Worm (Caenorhabditis elegans) whole organism, L1 larva: ENCODE measurements around the gene F49F1.7.
A peak's percentile ranks its signal among the peaks of the same experiment; 100 is the strongest.

ENCODE experiments used
- C04F5.9 ChIP-seq: sonication (generic microtip); optimal IDR thresholded peaks from 2 replicates; lab custom pipeline; 2016; ENCODE audit warnings: missing genetic modification characterization, missing compliant biosample characterization
- C16A3.4 ChIP-seq: fragments of 150-350 bp; optimal IDR thresholded peaks from 2 replicates; lab custom pipeline; 2014; ENCODE audit warnings: missing biosample characterization, missing genetic modification characterization
- C34B4.2 ChIP-seq: sonication (generic microtip); optimal IDR thresholded peaks from 2 replicates; lab custom pipeline; 2017; ENCODE audit warnings: mild to moderate bottlenecking, missing genetic modification characterization, missing compliant biosample characterization
- Y116A8C.19 ChIP-seq: sonication (generic microtip); optimal IDR thresholded peaks from 2 replicates; lab custom pipeline; 2016; ENCODE audit warnings: missing compliant biosample characterization, missing genetic modification characterization, borderline replicate concordance
- aha-1 ChIP-seq: fragments of 150-350 bp; optimal IDR thresholded peaks from 2 replicates; lab custom pipeline; 2014; ENCODE audit warnings: missing biosample characterization, missing genetic modification characterization
- alr-1 ChIP-seq: fragments of 200-800 bp; sonication (Bioruptor generic); optimal IDR thresholded peaks from 2 replicates; lab custom pipeline; 2018; ENCODE audit warnings: borderline replicate concordance, mild to moderate bottlenecking, missing genetic modification characterization, missing compliant biosample characterization
- ceh-8 ChIP-seq: fragments of 200-800 bp; sonication (Bioruptor generic); optimal IDR thresholded peaks from 2 replicates; lab custom pipeline; 2018; ENCODE audit warnings: mild to moderate bottlenecking, missing genetic modification characterization, moderate library complexity, missing compliant biosample characterization
- ceh-82 ChIP-seq, 3 experiments: fragments of 150-350 bp in 1 of 3; sonication (generic microtip) in 2 of 3; optimal IDR thresholded peaks; 2 replicates each; lab custom pipeline; 2014 to 2017; ENCODE audit warnings: missing biosample characterization in 3 of 3, missing genetic modification characterization in 3 of 3
- ceh-90 ChIP-seq: sonication (generic microtip); optimal IDR thresholded peaks from 2 replicates; lab custom pipeline; 2016; ENCODE audit warnings: missing genetic modification characterization, missing compliant biosample characterization
- dpl-1 ChIP-seq, 3 experiments: fragments of 150-350 bp in 2 of 3; sonication (generic microtip) in 1 of 3; optimal IDR thresholded peaks; 2 replicates each; lab custom pipeline; 2014 to 2017; ENCODE audit warnings: missing biosample characterization in 3 of 3, missing genetic modification characterization in 3 of 3, missing genetic modification reagents in 3 of 3
- dsc-1 ChIP-seq: sonication (generic microtip); optimal IDR thresholded peaks from 2 replicates; lab custom pipeline; 2016; ENCODE audit warnings: mild to moderate bottlenecking, missing genetic modification characterization, missing compliant biosample characterization
- efl-1 ChIP-seq, 4 experiments: fragments of 150-350 bp; optimal IDR thresholded peaks in 3 of 4; peaks in 1 of 4; 1 replicate in 1 of 4; 2 replicates in 3 of 4; lab custom pipeline; 2014; ENCODE audit warnings: missing biosample characterization in 2 of 4, missing genetic modification characterization in 2 of 4, missing genetic modification reagents in 2 of 4
- egl-13 ChIP-seq: sonication (generic microtip); optimal IDR thresholded peaks from 2 replicates; lab custom pipeline; 2016; ENCODE audit warnings: missing genotype, missing genetic modification reagents, missing genetic modification characterization, missing compliant biosample characterization
- egl-27 ChIP-seq, 2 experiments: fragments of 150-350 bp in 1 of 2; sonication (generic microtip); optimal IDR thresholded peaks; 3 replicates each; lab custom pipeline; 2017 to 2018; ENCODE audit warnings: missing biosample characterization in 2 of 2, missing genetic modification characterization in 2 of 2, missing genetic modification reagents in 2 of 2
- ets-5 ChIP-seq: fragments of 200-800 bp; sonication (Bioruptor generic); IDR thresholded peaks from 2 replicates; pipeline ENCODE4 v1.3.6; 2022; ENCODE audit warnings: missing genetic modification characterization, missing compliant biosample characterization
- fkh-4 ChIP-seq: sonication (generic microtip); optimal IDR thresholded peaks from 2 replicates; lab custom pipeline; 2016; ENCODE audit warnings: missing compliant biosample characterization, missing genetic modification characterization, borderline replicate concordance
- fkh-8 ChIP-seq: sonication (generic microtip); optimal IDR thresholded peaks from 2 replicates; lab custom pipeline; 2016; ENCODE audit warnings: mild to moderate bottlenecking, missing genetic modification characterization, missing compliant biosample characterization
- grh-1 ChIP-seq: fragments of 200-800 bp; sonication (Bioruptor generic); IDR thresholded peaks from 2 replicates; pipeline ENCODE4 v1.3.6; 2022; ENCODE audit warnings: missing genetic modification reagents, missing genetic modification characterization, missing compliant biosample characterization
- hlh-17 ChIP-seq: fragments of 200-800 bp; sonication (Bioruptor generic); optimal IDR thresholded peaks from 2 replicates; lab custom pipeline; 2018; ENCODE audit warnings: missing genetic modification characterization, mild to moderate bottlenecking, missing compliant biosample characterization, moderate library complexity, borderline replicate concordance
- hpl-2 ChIP-seq: fragments of 150-350 bp; optimal IDR thresholded peaks from 2 replicates; lab custom pipeline; 2014; ENCODE audit warnings: missing biosample characterization, missing genetic modification reagents, missing genetic modification characterization
- isw-1 ChIP-seq: fragments of 200-800 bp; sonication (Bioruptor generic); IDR thresholded peaks from 2 replicates; pipeline ENCODE4 v1.3.6; 2022; ENCODE audit warnings: missing genetic modification characterization, missing compliant biosample characterization
- jun-1 ChIP-seq: fragments of 150-350 bp; optimal IDR thresholded peaks from 2 replicates; lab custom pipeline; 2014; ENCODE audit warnings: missing biosample characterization, missing genetic modification reagents, missing genetic modification characterization
- lin-13 ChIP-seq: fragments of 150-350 bp; optimal IDR thresholded peaks from 2 replicates; lab custom pipeline; 2014; ENCODE audit warnings: missing biosample characterization, missing genetic modification reagents, missing genetic modification characterization
- lin-14 ChIP-seq: fragments of 200-800 bp; sonication (Bioruptor generic); optimal IDR thresholded peaks from 2 replicates; lab custom pipeline; 2018; ENCODE audit warnings: mild to moderate bottlenecking, missing genetic modification characterization, moderate library complexity, missing compliant biosample characterization
- lir-3 ChIP-seq: sonication (generic microtip); optimal IDR thresholded peaks from 2 replicates; lab custom pipeline; 2016; ENCODE audit warnings: mild to moderate bottlenecking, missing genetic modification characterization, moderate library complexity, missing compliant biosample characterization; ENCODE audit not compliant: poor library complexity
- lsy-2 ChIP-seq, 2 experiments: fragments of 150-350 bp; optimal IDR thresholded peaks; 2 replicates each; lab custom pipeline; 2014; ENCODE audit warnings: missing biosample characterization in 2 of 2, missing genetic modification characterization in 2 of 2
- mdl-1 ChIP-seq, 2 experiments: fragments of 150-350 bp; optimal IDR thresholded peaks; 2 replicates each; lab custom pipeline; 2014 to 2017; ENCODE audit warnings: missing biosample characterization in 2 of 2, missing genetic modification characterization in 2 of 2, inconsistent platforms in 1 of 2
- mep-1 ChIP-seq: fragments of 150-350 bp; optimal IDR thresholded peaks from 2 replicates; lab custom pipeline; 2014; ENCODE audit warnings: missing biosample characterization, missing genetic modification characterization
- nhr-11 ChIP-seq: fragments of 150-350 bp; optimal IDR thresholded peaks from 2 replicates; lab custom pipeline; 2014; ENCODE audit warnings: missing biosample characterization, missing genetic modification characterization
- nhr-12 ChIP-seq: sonication (generic microtip); optimal IDR thresholded peaks from 2 replicates; lab custom pipeline; 2017; ENCODE audit warnings: missing biosample characterization, missing genetic modification characterization
- nhr-19 ChIP-seq: fragments of 200-800 bp; sonication (Bioruptor generic); conservative IDR thresholded peaks from 2 replicates; pipeline ENCODE4 v1.3.6; 2022; ENCODE audit warnings: missing genetic modification characterization, missing compliant biosample characterization
- nhr-20 ChIP-seq: sonication (generic microtip); optimal IDR thresholded peaks from 2 replicates; lab custom pipeline; 2016; ENCODE audit warnings: mild to moderate bottlenecking, missing genetic modification characterization, missing compliant biosample characterization
- nhr-237 ChIP-seq: fragments of 150-350 bp; optimal IDR thresholded peaks from 2 replicates; lab custom pipeline; 2014; ENCODE audit warnings: missing biosample characterization, missing genetic modification characterization
- nhr-28 ChIP-seq: fragments of 150-350 bp; optimal IDR thresholded peaks from 2 replicates; lab custom pipeline; 2014; ENCODE audit warnings: missing biosample characterization, missing genetic modification characterization
- nhr-47 ChIP-seq: sonication (generic microtip); optimal IDR thresholded peaks from 2 replicates; lab custom pipeline; 2016; ENCODE audit warnings: mild to moderate bottlenecking, missing genetic modification characterization, moderate library complexity, missing compliant biosample characterization
- nhr-71 ChIP-seq: sonication (generic microtip); optimal IDR thresholded peaks from 2 replicates; lab custom pipeline; 2016; ENCODE audit warnings: mild to moderate bottlenecking, missing genetic modification characterization, moderate library complexity, missing compliant biosample characterization
- nhr-77 ChIP-seq: fragments of 150-350 bp; optimal IDR thresholded peaks from 2 replicates; lab custom pipeline; 2014; ENCODE audit warnings: missing biosample characterization, missing genetic modification characterization
- pag-3 ChIP-seq: sonication (generic microtip); optimal IDR thresholded peaks from 2 replicates; lab custom pipeline; 2017; ENCODE audit warnings: missing genetic modification characterization, mild to moderate bottlenecking, missing compliant biosample characterization, antibody characterized with exemption, borderline replicate concordance; ENCODE audit not compliant: insufficient read depth
- pax-3 ChIP-seq: fragments of 200-800 bp; sonication (Bioruptor generic); optimal IDR thresholded peaks from 2 replicates; lab custom pipeline; 2018; ENCODE audit warnings: mild to moderate bottlenecking, missing genetic modification characterization, moderate library complexity, missing compliant biosample characterization
- pqm-1 ChIP-seq: sonication (generic microtip); optimal IDR thresholded peaks from 3 replicates; lab custom pipeline; 2017; ENCODE audit warnings: missing biosample characterization, missing genetic modification characterization
- skn-1 ChIP-seq: fragments of 150-350 bp; optimal IDR thresholded peaks from 2 replicates; lab custom pipeline; 2014; ENCODE audit warnings: missing biosample characterization, missing genetic modification characterization
- sox-4 ChIP-seq: sonication (generic microtip); optimal IDR thresholded peaks from 2 replicates; lab custom pipeline; 2016; ENCODE audit warnings: missing genetic modification characterization, missing compliant biosample characterization
- tbx-2 ChIP-seq: sonication (generic microtip); optimal IDR thresholded peaks from 2 replicates; lab custom pipeline; 2016; ENCODE audit warnings: missing genetic modification characterization, missing compliant biosample characterization
- tlp-1 ChIP-seq: fragments of 150-350 bp; optimal IDR thresholded peaks from 2 replicates; lab custom pipeline; 2014; ENCODE audit warnings: missing biosample characterization, missing genetic modification characterization
- unc-98 ChIP-seq: fragments of 200-800 bp; sonication (Bioruptor generic); IDR thresholded peaks from 2 replicates; pipeline ENCODE4 v1.3.6; 2022; ENCODE audit warnings: missing genetic modification characterization, missing compliant biosample characterization
- xbp-1 ChIP-seq: sonication (generic microtip); optimal IDR thresholded peaks from 2 replicates; lab custom pipeline; 2016; ENCODE audit warnings: missing genetic modification characterization, missing compliant biosample characterization
- ztf-4 ChIP-seq: fragments of 150-350 bp; optimal IDR thresholded peaks from 2 replicates; lab custom pipeline; 2014; ENCODE audit warnings: missing biosample characterization, missing genetic modification characterization

The F49F1.7 gene

DNA sequence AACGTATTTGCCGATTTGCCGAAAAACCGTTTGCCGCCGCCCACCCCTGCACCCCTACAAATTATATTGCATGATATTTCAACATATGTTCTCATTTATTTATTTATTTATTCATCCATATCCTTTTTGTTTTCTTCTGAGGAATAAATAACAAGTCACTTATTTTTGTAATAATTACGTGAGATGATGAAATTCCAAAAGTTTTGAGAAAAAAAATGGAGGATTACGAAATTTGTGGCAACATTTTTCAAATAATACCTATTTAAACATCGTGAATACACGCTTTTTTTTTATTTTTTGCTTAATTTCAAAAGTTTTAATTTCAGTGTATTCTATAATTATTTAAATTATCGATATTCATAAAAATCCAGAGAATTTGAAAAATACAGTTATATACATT is 28.6 kb downstream of the F49F1.7 start:
- TF ChIP-seq C04F5.9 (tag; lab: Kevin White, UChicago) (no peak), ztf-4 (tag; lab: Kevin White, UChicago) (no peak), skn-1 (tag; lab: Kevin White, UChicago) (peak; percentile 58), nhr-77 (tag; lab: Kevin White, UChicago) (no peak)

ce11 chrIV:4094364-4094763 is 31.2 kb downstream of the F49F1.7 start:
- TF ChIP-seq tlp-1 (no peak), nhr-19 (0 out of 2 replicates have a peak, but pooled peaks have one; percentile 4), egl-27 (tag; optimal IDR thresholded peaks at IDR 0.05; lab: Kevin White, UChicago) (no peak), nhr-71 (peak; percentile 9), C34B4.2 (tag; lab: Kevin White, UChicago) (no peak), dpl-1 (GFP tag; optimal IDR thresholded peaks at IDR 0.05; lab: Kevin White, UChicago) (no peak), lin-14 (GFP tag; lab: Kevin White, UChicago) (peak; percentile 24)
- TF ChIP-seq, all 84 proteins: peak for 3

DNA sequence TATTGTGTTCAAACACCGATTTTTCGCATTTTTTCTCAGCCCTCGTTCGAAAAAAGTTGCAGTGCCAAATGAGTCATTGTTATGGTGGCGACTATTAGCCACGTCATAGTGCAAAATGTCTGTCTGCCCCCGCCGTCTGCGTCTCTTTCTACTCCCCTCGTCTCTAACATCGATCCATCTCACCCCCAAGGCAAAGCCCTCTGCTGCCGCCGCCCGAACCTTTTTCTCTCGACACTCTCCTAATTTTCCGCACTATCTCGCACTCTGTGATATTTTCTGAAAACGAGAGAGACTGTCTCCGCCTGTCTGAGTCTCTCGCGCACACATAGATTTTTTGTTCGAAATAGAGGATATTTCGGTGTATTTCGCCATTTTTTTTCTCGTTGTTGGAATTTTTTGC is 32.5 kb downstream of the F49F1.7 start:
- TF ChIP-seq ztf-4 (tag; lab: Kevin White, UChicago) (peak; percentile 70), nhr-20 (tag; lab: Kevin White, UChicago) (peak; percentile 84), unc-98 (no peak), nhr-71 (peak; percentile 92), nhr-47 (tag; lab: Kevin White, UChicago) (peak; percentile 87), fkh-8 (tag; lab: Kevin White, UChicago) (peak; percentile 74), nhr-28 (tag; lab: Kevin White, UChicago) (no peak), lsy-2 (tag; optimal IDR thresholded peaks at IDR 0.05; lab: Kevin White, UChicago) (peak; percentile 75 to 77), lir-3 (no peak), isw-1 (peak; percentile 71), xbp-1 (peak; percentile 81), aha-1 (tag; lab: Kevin White, UChicago) (no peak), egl-13 (tag; lab: Kevin White, UChicago) (peak; percentile 78), fkh-4 (no peak), alr-1 (tag; lab: Kevin White, UChicago) (no peak), nhr-11 (tag; lab: Kevin White, UChicago) (peak; percentile 40), C04F5.9 (tag; lab: Kevin White, UChicago) (peak; percentile 17), jun-1 (peak; percentile 76), tbx-2 (tag; lab: Kevin White, UChicago) (peak; percentile 80), ceh-8 (GFP tag; lab: Kevin White, UChicago) (no peak), pag-3 (tag; lab: Kevin White, UChicago) (no peak), lin-13 (GFP tag; lab: Kevin White, UChicago) (peak; percentile 32), sox-4 (tag; lab: Kevin White, UChicago) (no peak), mdl-1 (tag; optimal IDR thresholded peaks at IDR 0.05; lab: Kevin White, UChicago) (peak in 1 of 2 experiments; percentile 45), ceh-90 (tag; lab: Kevin White, UChicago) (no peak), hlh-17 (GFP tag; lab: Kevin White, UChicago) (no peak), pax-3 (tag; lab: Kevin White, UChicago) (peak; percentile 53), ets-5 (GFP tag; lab: Robert Waterston, UW) (no peak), C16A3.4 (tag; lab: Kevin White, UChicago) (peak; percentile 11), dpl-1 (GFP tag; optimal IDR thresholded peaks at IDR 0.05; lab: Kevin White, UChicago) (peak; percentile 21 to 58 (median 55)), hpl-2 (no peak), ceh-82 (tag; optimal IDR thresholded peaks at IDR 0.05; lab: Kevin White, UChicago) (peak; percentile 39 to 69 (median 67)), grh-1 (peak; percentile 60; the same call in 1 of the 2 replicates), nhr-12 (tag; lab: Kevin White, UChicago) (no peak), Y116A8C.19 (tag; lab: Kevin White, UChicago) (no peak), pqm-1 (tag; lab: Kevin White, UChicago) (no peak), dsc-1 (tag; lab: Kevin White, UChicago) (peak; percentile 70), skn-1 (tag; lab: Kevin White, UChicago) (peak; percentile 76), efl-1 (optimal IDR thresholded peaks at IDR 0.05; lab: Kevin White, UChicago) (peak; percentile 75 to 85), efl-1 (GFP tag; optimal IDR thresholded peaks at IDR 0.05 in 1 of 2; lab: Kevin White, UChicago) (peak; percentile 35 to 94), mep-1 (tag; lab: Kevin White, UChicago) (peak; percentile 67), nhr-237 (tag; lab: Kevin White, UChicago) (peak; percentile 1)
